Worm (Caenorhabditis elegans) whole organism, L2 larva: ENCODE measurements around the gene Y43E12A.2.

Experiments used
- ama-1 ChIP-seq: fragments of 150-350 bp; optimal IDR thresholded peaks from 2 replicates; lab custom pipeline; 2018; ENCODE audit warnings: inconsistent platforms
- nhr-12 ChIP-seq: fragments of 150-350 bp; optimal IDR thresholded peaks from 2 replicates; lab custom pipeline; 2014; ENCODE audit warnings: missing biosample characterization, missing genetic modification characterization
- skn-1 ChIP-seq: sonication (generic microtip); optimal IDR thresholded peaks from 2 replicates; lab custom pipeline; 2017; ENCODE audit warnings: missing biosample characterization, missing genetic modification characterization
- ztf-11 ChIP-seq: sonication (generic microtip); optimal IDR thresholded peaks from 2 replicates; lab custom pipeline; 2017; ENCODE audit warnings: missing biosample characterization, missing genetic modification characterization

DNA sequence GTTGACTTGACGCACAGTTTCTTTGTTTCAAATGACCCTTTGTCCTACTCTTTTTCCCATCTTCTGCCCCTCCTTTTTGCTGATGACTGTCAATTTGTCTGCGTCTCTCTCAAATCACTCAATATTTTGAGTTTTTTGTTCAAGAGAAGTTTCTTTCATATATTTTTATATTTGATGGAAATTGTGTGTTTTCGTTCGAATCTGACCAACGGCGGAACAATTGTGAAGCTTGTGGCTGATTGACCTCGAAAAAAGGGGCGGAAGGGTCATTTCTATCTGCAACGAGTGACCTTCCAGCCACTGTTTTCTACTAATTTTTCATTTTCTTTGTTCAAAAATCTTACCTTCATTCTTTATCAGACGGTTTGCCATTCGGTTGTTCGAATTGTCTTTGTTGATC lies 3.2 kb upstream of the Y43E12A.2 start:
- TF ChIP-seq ztf-11 (no peak), ama-1 (no peak), skn-1 (no peak), nhr-12 (no peak)
